Fruit fly (Drosophila melanogaster): Measurements from ENCODE around the gene CG13362.

DNA sequence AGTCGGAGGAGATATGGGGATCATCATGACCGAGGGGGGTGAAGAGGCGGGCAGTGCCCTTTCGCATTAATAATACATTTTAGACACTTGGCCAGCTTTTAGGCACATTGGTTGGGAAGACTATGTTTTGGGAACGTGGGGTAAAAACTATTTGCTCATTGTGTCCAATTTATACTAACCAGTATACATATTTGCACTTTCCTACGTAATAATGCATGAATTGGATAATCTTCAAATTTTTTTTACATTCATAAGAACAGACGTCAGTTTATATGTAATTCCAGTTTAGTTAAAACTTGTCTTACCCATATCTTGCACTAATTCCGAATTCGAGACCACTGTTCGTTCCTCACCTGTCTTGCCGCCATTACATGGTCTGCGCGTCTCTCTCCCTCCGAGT lies 28.2 kb upstream of the CG13362 start:
- no peak for TF ChIP-seq kay (GFP tag; ENCODE audit: borderline replicate concordance)
- no peak for TF ChIP-seq cic (GFP tag; optimal IDR thresholded peaks at IDR 0.05)

All from whole organism, adult.